Fruit fly (Drosophila melanogaster) whole organism, embryonic: ENCODE data around the gene CG12321.

ENCODE experiments used
- BEAF-32 ChIP-seq: fragments of 200-800 bp; sonication (Bioruptor generic); optimal IDR thresholded peaks from 3 replicates; lab custom pipeline; 2017; ENCODE audit warnings: missing biosample characterization, missing genetic modification characterization, mild to moderate bottlenecking, moderate library complexity, missing genetic modification reagents
- C15 ChIP-seq: fragments of 200-800 bp; sonication (Bioruptor generic); IDR thresholded peaks from 3 replicates; pipeline ENCODE4 v1.3.6; 2022; ENCODE audit warnings: missing biosample characterization, missing genetic modification characterization
- CG12391 ChIP-seq: fragments of 200-800 bp; sonication (Bioruptor generic); optimal IDR thresholded peaks from 3 replicates; lab custom pipeline; 2018; ENCODE audit warnings: missing biosample characterization, mild to moderate bottlenecking, missing genetic modification characterization, moderate library complexity
- CG14014 ChIP-seq: fragments of 200-800 bp; sonication (Bioruptor generic); IDR thresholded peaks from 2 replicates; pipeline ENCODE4 v1.3.6; 2022; ENCODE audit warnings: missing biosample characterization, missing genetic modification characterization
- CG15073 ChIP-seq: fragments of 200-800 bp; sonication (Bioruptor generic); optimal IDR thresholded peaks from 2 replicates; lab custom pipeline; 2016; ENCODE audit warnings: missing biosample characterization, missing genetic modification characterization
- CG16815 ChIP-seq: fragments of 200-800 bp; sonication (Bioruptor generic); optimal IDR thresholded peaks from 3 replicates; lab custom pipeline; 2017; ENCODE audit warnings: missing biosample characterization, mild to moderate bottlenecking, missing genetic modification characterization
- CG17361 ChIP-seq: fragments of 200-800 bp; sonication (Bioruptor generic); IDR thresholded peaks from 3 replicates; pipeline ENCODE4 v1.3.6; 2022; ENCODE audit warnings: missing biosample characterization, missing genetic modification characterization
- CG17385 ChIP-seq: fragments of 200-800 bp; sonication (Bioruptor generic); optimal IDR thresholded peaks from 3 replicates; lab custom pipeline; 2018; ENCODE audit warnings: missing biosample characterization, mild to moderate bottlenecking, missing genetic modification characterization
- CG18011 ChIP-seq: fragments of 200-800 bp; sonication (Bioruptor generic); optimal IDR thresholded peaks from 2 replicates; lab custom pipeline; 2017; ENCODE audit warnings: missing biosample characterization, missing genetic modification characterization, mild to moderate bottlenecking, moderate library complexity, missing genotype
- CG31224 ChIP-seq: fragments of 200-800 bp; sonication (Bioruptor generic); IDR thresholded peaks from 2 replicates; pipeline ENCODE4 v1.3.6; 2022; ENCODE audit warnings: missing biosample characterization, missing genetic modification characterization
- CG32772 ChIP-seq: fragments of 200-800 bp; sonication (Bioruptor generic); IDR thresholded peaks from 2 replicates; pipeline ENCODE4 v1.3.6; 2022; ENCODE audit warnings: missing biosample characterization, missing genetic modification characterization
- CG33213 ChIP-seq: fragments of 200-800 bp; sonication (Bioruptor generic); optimal IDR thresholded peaks from 3 replicates; lab custom pipeline; 2016; ENCODE audit warnings: missing biosample characterization, missing genetic modification characterization
- CG34376 ChIP-seq: fragments of 200-800 bp; sonication (Bioruptor generic); optimal IDR thresholded peaks from 2 replicates; lab custom pipeline; 2018; ENCODE audit warnings: missing biosample characterization, mild to moderate bottlenecking, missing genetic modification characterization
- CG4424 ChIP-seq: fragments of 200-800 bp; sonication (Bioruptor generic); optimal IDR thresholded peaks from 3 replicates; lab custom pipeline; 2016; ENCODE audit warnings: missing biosample characterization, missing genetic modification characterization
- CG6272 ChIP-seq: fragments of 200-800 bp; sonication (Bioruptor generic); IDR thresholded peaks from 2 replicates; pipeline ENCODE4 v1.3.6; 2022; ENCODE audit warnings: missing biosample characterization, missing genetic modification characterization
- CG6765 ChIP-seq: fragments of 200-800 bp; sonication (Bioruptor generic); optimal IDR thresholded peaks from 3 replicates; lab custom pipeline; 2017; ENCODE audit warnings: missing biosample characterization, mild to moderate bottlenecking, missing genetic modification characterization
- CG9817 ChIP-seq: fragments of 200-800 bp; sonication (Bioruptor generic); optimal IDR thresholded peaks from 2 replicates; lab custom pipeline; 2018; ENCODE audit warnings: missing biosample characterization, mild to moderate bottlenecking, missing genetic modification characterization, moderate library complexity
- CHES-1-like ChIP-seq: fragments of 200-800 bp; sonication (Bioruptor generic); optimal IDR thresholded peaks from 2 replicates; lab custom pipeline; 2016; ENCODE audit warnings: missing biosample characterization, missing genetic modification characterization
- CoRest ChIP-seq: fragments of 200-800 bp; sonication (Bioruptor generic); optimal IDR thresholded peaks from 3 replicates; lab custom pipeline; 2018; ENCODE audit warnings: missing biosample characterization, mild to moderate bottlenecking, missing genetic modification characterization, moderate library complexity
- CrebB ChIP-seq: fragments of 200-800 bp; sonication (Bioruptor generic); optimal IDR thresholded peaks from 3 replicates; lab custom pipeline; 2018; ENCODE audit warnings: missing biosample characterization, mild to moderate bottlenecking, missing genetic modification characterization
- D19B ChIP-seq: fragments of 200-800 bp; sonication (Bioruptor generic); optimal IDR thresholded peaks from 2 replicates; lab custom pipeline; 2017; ENCODE audit warnings: missing biosample characterization, mild to moderate bottlenecking, missing genetic modification characterization
- Dp ChIP-seq: fragments of 200-800 bp; sonication (Bioruptor generic); optimal IDR thresholded peaks from 2 replicates; lab custom pipeline; 2018; ENCODE audit warnings: missing biosample characterization, mild to moderate bottlenecking, missing genetic modification characterization, moderate library complexity
- HLH3B ChIP-seq: fragments of 200-800 bp; sonication (Bioruptor generic); IDR thresholded peaks from 2 replicates; pipeline ENCODE4 v1.3.6; 2022; ENCODE audit warnings: missing biosample characterization, missing genetic modification characterization
- HLHmδ ChIP-seq: fragments of 200-800 bp; sonication (Bioruptor generic); optimal IDR thresholded peaks from 2 replicates; lab custom pipeline; 2018; ENCODE audit warnings: missing biosample characterization, mild to moderate bottlenecking, missing genetic modification characterization, moderate library complexity
- Hr51 ChIP-seq, 2 experiments: fragments of 200-800 bp; sonication (Bioruptor generic); optimal IDR thresholded peaks; 2 replicates in 1 of 2; 3 replicates in 1 of 2; lab custom pipeline; 2016 to 2018; ENCODE audit warnings: missing biosample characterization in 2 of 2, missing genetic modification characterization in 2 of 2, mild to moderate bottlenecking in 1 of 2, moderate library complexity in 1 of 2
- MESR4 ChIP-seq: fragments of 200-800 bp; sonication (Bioruptor generic); optimal IDR thresholded peaks from 2 replicates; lab custom pipeline; 2018; ENCODE audit warnings: missing biosample characterization, mild to moderate bottlenecking, missing genetic modification characterization, moderate library complexity
- Med ChIP-seq: fragments of 200-800 bp; sonication (Bioruptor generic); peaks from one replicate; lab custom pipeline; 2016; ENCODE audit warnings: missing biosample characterization, missing genetic modification characterization, mild to moderate bottlenecking, inconsistent platforms, moderate library complexity
- Nf-YA ChIP-seq: fragments of 200-800 bp; sonication (Bioruptor generic); IDR thresholded peaks from 2 replicates; pipeline ENCODE4 v1.3.6; 2022; ENCODE audit warnings: missing biosample characterization, missing genetic modification characterization
- Nf-YC ChIP-seq: fragments of 200-800 bp; optimal IDR thresholded peaks from 3 replicates; lab custom pipeline; 2019; ENCODE audit warnings: missing biosample characterization, mild to moderate bottlenecking, missing genetic modification characterization, moderate library complexity
- Optix ChIP-seq: fragments of 200-800 bp; sonication (Bioruptor generic); IDR thresholded peaks from 3 replicates; pipeline ENCODE4 v1.3.6; 2022; ENCODE audit warnings: missing biosample characterization, missing genetic modification characterization
- Sox100B ChIP-seq: fragments of 200-800 bp; sonication (Bioruptor generic); optimal IDR thresholded peaks from 3 replicates; lab custom pipeline; 2018; ENCODE audit warnings: missing biosample characterization, mild to moderate bottlenecking, missing genetic modification characterization
- Sry-β ChIP-seq: fragments of 200-800 bp; sonication (Bioruptor generic); optimal IDR thresholded peaks from 2 replicates; lab custom pipeline; 2018; ENCODE audit warnings: missing biosample characterization, mild to moderate bottlenecking, missing genetic modification characterization, moderate library complexity
- Taf1 ChIP-seq: fragments of 200-800 bp; sonication (Bioruptor generic); IDR thresholded peaks from 2 replicates; pipeline ENCODE4 v1.3.6; 2022; ENCODE audit warnings: missing biosample characterization, missing genetic modification characterization
- aop ChIP-seq: fragments of 200-800 bp; sonication (Bioruptor generic); IDR thresholded peaks from 2 replicates; pipeline ENCODE4 v1.3.6; 2022; ENCODE audit warnings: missing biosample characterization, missing genetic modification characterization
- ash1 ChIP-seq: fragments of 200-800 bp; sonication (Bioruptor generic); optimal IDR thresholded peaks from 2 replicates; lab custom pipeline; 2018; ENCODE audit warnings: missing biosample characterization, mild to moderate bottlenecking, missing genetic modification characterization
- chinmo ChIP-seq: fragments of 200-800 bp; sonication (Bioruptor generic); IDR thresholded peaks from 4 replicates; pipeline ENCODE4 v1.3.6; 2022; ENCODE audit warnings: missing biosample characterization, missing genetic modification characterization; ENCODE audit not compliant: partially characterized antibody
- cwo ChIP-seq: fragments of 200-800 bp; sonication (Bioruptor generic); optimal IDR thresholded peaks from 3 replicates; lab custom pipeline; 2017; ENCODE audit warnings: missing biosample characterization, missing genetic modification characterization, mild to moderate bottlenecking, moderate library complexity, missing genetic modification reagents
- dpn ChIP-seq, 2 experiments: fragments of 200-800 bp; sonication (Bioruptor generic); optimal IDR thresholded peaks; 3 replicates each; lab custom pipeline; 2016; ENCODE audit warnings: missing biosample characterization in 2 of 2, missing genetic modification characterization in 2 of 2
- ewg ChIP-seq: fragments of 200-800 bp; sonication (Bioruptor generic); optimal IDR thresholded peaks from 3 replicates; lab custom pipeline; 2017; ENCODE audit warnings: mild to moderate bottlenecking, missing biosample characterization, missing genetic modification reagents, missing genetic modification characterization
- fd96Cb ChIP-seq: fragments of 200-800 bp; sonication (Bioruptor generic); optimal IDR thresholded peaks from 2 replicates; lab custom pipeline; 2018; ENCODE audit warnings: missing biosample characterization, mild to moderate bottlenecking, missing genetic modification characterization, moderate library complexity
- hb ChIP-seq: fragments of 200-800 bp; sonication (Bioruptor generic); IDR thresholded peaks from 3 replicates; pipeline ENCODE4 v1.3.6; 2022; ENCODE audit warnings: missing biosample characterization, missing genetic modification characterization; ENCODE audit not compliant: partially characterized antibody
- jigr1 ChIP-seq: fragments of 200-800 bp; sonication (Bioruptor generic); IDR thresholded peaks from 3 replicates; pipeline ENCODE4 v1.3.6; 2022; ENCODE audit warnings: missing biosample characterization, missing genetic modification characterization
- mirr ChIP-seq: fragments of 200-800 bp; sonication (Bioruptor generic); optimal IDR thresholded peaks from 3 replicates; lab custom pipeline; 2018; ENCODE audit warnings: missing biosample characterization, mild to moderate bottlenecking, missing genetic modification characterization
- odd ChIP-seq: fragments of 200-800 bp; sonication (Bioruptor generic); optimal IDR thresholded peaks from 2 replicates; lab custom pipeline; 2017; ENCODE audit warnings: missing biosample characterization, mild to moderate bottlenecking, missing genetic modification characterization
- pzg ChIP-seq: fragments of 200-800 bp; sonication (Bioruptor generic); optimal IDR thresholded peaks from 3 replicates; lab custom pipeline; 2018; ENCODE audit warnings: missing biosample characterization, mild to moderate bottlenecking, missing genetic modification characterization, moderate library complexity
- scrt ChIP-seq: fragments of 200-800 bp; sonication (Bioruptor generic); optimal IDR thresholded peaks from 2 replicates; lab custom pipeline; 2018; ENCODE audit warnings: missing biosample characterization, mild to moderate bottlenecking, missing genetic modification characterization, moderate library complexity
- sens ChIP-seq: fragments of 200-800 bp; sonication (Bioruptor generic); peaks from one replicate; lab custom pipeline; 2016; ENCODE audit warnings: missing biosample characterization, missing genetic modification characterization
- vnd ChIP-seq: fragments of 200-800 bp; sonication (Bioruptor generic); IDR thresholded peaks from 3 replicates; pipeline ENCODE4 v1.3.6; 2022; ENCODE audit warnings: missing biosample characterization, missing genetic modification characterization; ENCODE audit not compliant: partially characterized antibody

The CG12321 gene

dm6 chr3R:18167416-18168237 is 20.9 kb downstream of the CG12321 start, which contains the start of gene wrd (continued):
- TF ChIP-seq HLHmδ (GFP tag; lab: Kevin White, UChicago): no peak
- peak; percentile 23 for TF ChIP-seq CG34376 (GFP tag; lab: Kevin White, UChicago)
- no peak for TF ChIP-seq CG33213 (GFP tag; lab: Kevin White, UChicago)
- TF ChIP-seq CG4424 (GFP tag; lab: Kevin White, UChicago): peak; percentile 2
- no peak for TF ChIP-seq vnd (GFP tag; lab: Robert Waterston, UW)
- TF ChIP-seq Taf1 (GFP tag; lab: Robert Waterston, UW): no peak
- peak; percentile 25; the same call in 1 of the 2 replicates for TF ChIP-seq HLH3B
- no peak for TF ChIP-seq ewg (GFP tag; lab: Kevin White, UChicago)
- no peak for TF ChIP-seq odd
- TF ChIP-seq Nf-YA (GFP tag; lab: Robert Waterston, UW): no peak
- peak; percentile 25 for TF ChIP-seq fd96Cb (tag; lab: Kevin White, UChicago)
- no peak for TF ChIP-seq CG6272 (GFP tag; lab: Robert Waterston, UW)
- TF ChIP-seq dpn (GFP tag; optimal IDR thresholded peaks at IDR 0.05; lab: Kevin White, UChicago): peak in 1 of 2 experiments; percentile 17
- TF ChIP-seq mirr (GFP tag; lab: Kevin White, UChicago): no peak
- peak; percentile 54 for TF ChIP-seq CoRest (tag; lab: Kevin White, UChicago)
- no peak for TF ChIP-seq CG31224 (GFP tag; lab: Robert Waterston, UW)
- peak; percentile 22 for TF ChIP-seq scrt
- peak in 1 of 2 experiments; percentile 40 for TF ChIP-seq Hr51 (GFP tag; optimal IDR thresholded peaks at IDR 0.05; lab: Kevin White, UChicago)
- TF ChIP-seq C15 (GFP tag; lab: Robert Waterston, UW): no peak
- TF ChIP-seq CG16815 (GFP tag; lab: Kevin White, UChicago): no peak
- TF ChIP-seq CG18011 (GFP tag; lab: Kevin White, UChicago): no peak
- TF ChIP-seq pzg (GFP tag; lab: Kevin White, UChicago): peak; percentile 34
- no peak for TF ChIP-seq CG32772 (GFP tag; lab: Robert Waterston, UW)
- TF ChIP-seq cwo (GFP tag; lab: Kevin White, UChicago): no peak
- TF ChIP-seq jigr1: no peak
- peak; percentile 22 for TF ChIP-seq CG17385
- no peak for TF ChIP-seq ash1 (GFP tag; lab: Kevin White, UChicago)
- TF ChIP-seq BEAF-32: peak; percentile 53
- TF ChIP-seq hb (GFP tag; lab: Robert Waterston, UW): no peak
- TF ChIP-seq Sry-β (GFP tag; lab: Kevin White, UChicago): no peak
- no peak for TF ChIP-seq Optix (GFP tag; lab: Robert Waterston, UW)
- TF ChIP-seq CG15073 (GFP tag; lab: Kevin White, UChicago): no peak
- TF ChIP-seq chinmo (GFP tag; lab: Robert Waterston, UW): peak; percentile 82; the same call in 3 of the 4 replicates
- TF ChIP-seq CG14014 (GFP tag; lab: Robert Waterston, UW): 0 out of 2 replicates have a peak, but pooled peaks have one; percentile 11
- peak; percentile 3 for TF ChIP-seq CG12391 (tag; lab: Kevin White, UChicago)
- peak; percentile 36 for TF ChIP-seq D19B (GFP tag; lab: Kevin White, UChicago)
- TF ChIP-seq CG6765 (GFP tag; lab: Kevin White, UChicago): no peak
- no peak for TF ChIP-seq aop
- no peak for TF ChIP-seq Dp
- peak; percentile 48 for TF ChIP-seq Sox100B (GFP tag; lab: Kevin White, UChicago)
- TF ChIP-seq sens: peak; percentile 71
- TF ChIP-seq Med: peak; percentile 82
- no peak for TF ChIP-seq CG9817 (tag; lab: Kevin White, UChicago)
- TF ChIP-seq CHES-1-like (GFP tag; lab: Kevin White, UChicago): no peak
- peak; percentile 70 for TF ChIP-seq MESR4 (GFP tag; lab: Kevin White, UChicago)
- TF ChIP-seq Nf-YC (tag; lab: Kevin White, UChicago): peak; percentile 40
- TF ChIP-seq CG17361: peak; percentile 77
- no peak for TF ChIP-seq CrebB (tag; lab: Kevin White, UChicago)
